Worm (Caenorhabditis elegans): ENCODE results near the gene mrpl-20.

DNA sequence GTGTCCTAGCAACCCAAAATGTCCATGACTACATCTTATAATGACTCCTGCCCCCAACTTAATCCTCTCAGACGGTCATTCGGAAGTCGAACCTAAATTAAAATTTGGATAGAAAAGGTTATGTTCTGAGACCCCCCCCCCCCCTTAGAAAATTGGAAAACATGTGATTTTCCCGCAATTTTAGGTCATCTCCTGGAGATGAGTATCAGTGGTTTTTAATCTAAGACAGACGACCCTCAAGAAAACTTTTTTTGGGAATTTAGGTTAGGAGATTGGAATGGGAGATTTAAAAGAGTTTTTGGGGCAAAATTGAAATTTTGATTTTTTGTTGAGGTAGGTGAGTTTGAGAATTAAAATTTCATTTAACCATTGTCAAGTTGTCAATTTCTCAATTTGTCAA is 44.6 kb upstream of the mrpl-20 start:
- TF ChIP-seq nhr-11 (tag; optimal IDR thresholded peaks at IDR 0.05) (no peak), pqm-1 (tag; optimal IDR thresholded peaks at IDR 0.05) (no peak), snpc-4 (tag; optimal IDR thresholded peaks at IDR 0.05) (no peak), nhr-77 (tag; optimal IDR thresholded peaks at IDR 0.05) (no peak)
